Worm (Caenorhabditis elegans) whole organism, L4 larva: Measurements from ENCODE around the gene T04C10.3.

ENCODE experiments used
- ces-1 ChIP-seq: fragments of 150-350 bp; sonication (generic microtip); optimal IDR thresholded peaks from 4 replicates; lab custom pipeline; 2014; ENCODE audit warnings: missing biosample characterization, missing genetic modification reagents, missing genetic modification characterization
- egl-27 ChIP-seq: sonication (generic microtip); optimal IDR thresholded peaks from 3 replicates; lab custom pipeline; 2017; ENCODE audit warnings: missing biosample characterization, missing genetic modification reagents, missing genetic modification characterization
- fos-1 ChIP-seq: fragments of 150-350 bp; optimal IDR thresholded peaks from 2 replicates; lab custom pipeline; 2014; ENCODE audit warnings: missing biosample characterization, missing genetic modification characterization
- hif-1 ChIP-seq, 2 experiments: sonication (generic microtip); optimal IDR thresholded peaks; 2 replicates each; lab custom pipeline; 2016 to 2017; ENCODE audit warnings: missing compliant biosample characterization in 2 of 2, missing genetic modification characterization in 2 of 2, missing genetic modification reagents in 2 of 2, missing genotype in 2 of 2, mild to moderate bottlenecking in 1 of 2
- lin-39 ChIP-seq: fragments of 150-350 bp; optimal IDR thresholded peaks from 2 replicates; lab custom pipeline; 2014; ENCODE audit warnings: missing biosample characterization, missing genetic modification reagents, missing genetic modification characterization
- lir-3 ChIP-seq: sonication (generic microtip); optimal IDR thresholded peaks from 2 replicates; lab custom pipeline; 2016; ENCODE audit warnings: mild to moderate bottlenecking, missing genetic modification characterization, missing compliant biosample characterization
- pha-4 ChIP-seq, 2 experiments: fragments of 150-350 bp in 1 of 2; fragments of 200-800 bp in 1 of 2; sonication (Bioruptor generic) in 1 of 2; IDR thresholded peaks in 1 of 2; optimal IDR thresholded peaks in 1 of 2; 2 replicates each; pipeline versions ENCODE4 v1.3.6 to Lab custom; 2014 to 2022; ENCODE audit warnings: missing genetic modification characterization in 2 of 2, missing genetic modification reagents in 2 of 2, missing biosample characterization in 1 of 2, missing compliant biosample characterization in 1 of 2
- snpc-4 ChIP-seq: fragments of 150-350 bp; optimal IDR thresholded peaks from 2 replicates; lab custom pipeline; 2014; ENCODE audit warnings: missing biosample characterization, missing genetic modification characterization
- unc-130 ChIP-seq: sonication (generic microtip); optimal IDR thresholded peaks from 2 replicates; lab custom pipeline; 2016; ENCODE audit warnings: missing genetic modification reagents, missing genetic modification characterization, missing compliant biosample characterization

ce11 chrX:14808796-14809195 is 3.4 kb upstream of the T04C10.3 start:
- no peak for TF ChIP-seq fos-1 (tag; lab: Kevin White, UChicago)
- peak in 1 of 2 experiments; percentile 20 for TF ChIP-seq hif-1 (tag; optimal IDR thresholded peaks at IDR 0.05; lab: Kevin White, UChicago)
- TF ChIP-seq pha-4 (GFP tag; IDR thresholded peaks at IDR 0.05; lab: Robert Waterston, UW): no peak
- no peak for TF ChIP-seq pha-4 (tag; optimal IDR thresholded peaks at IDR 0.05; lab: Kevin White, UChicago)
- TF ChIP-seq ces-1: no peak
- no peak for TF ChIP-seq lir-3 (tag; lab: Kevin White, UChicago)
- no peak for TF ChIP-seq egl-27
- TF ChIP-seq snpc-4 (tag; lab: Kevin White, UChicago): no peak
- no peak for TF ChIP-seq lin-39
- TF ChIP-seq unc-130 (GFP tag; lab: Kevin White, UChicago): no peak
